Fruit fly (Drosophila melanogaster): ENCODE measurements around the gene CG11722.
A peak's percentile ranks its signal among the peaks of the same experiment; 100 is the strongest.

Gene CG11722

dm6 chr3R:10024032-10024712 is 21.2 kb downstream of the CG11722 start (continued):
- TF ChIP-seq run (tag; optimal IDR thresholded peaks at IDR 0.05) (peak; percentile 1), CG33213 (GFP tag; optimal IDR thresholded peaks at IDR 0.05) (no peak), Deaf1 (tag; optimal IDR thresholded peaks at IDR 0.05) (no peak), stc (GFP tag; IDR thresholded peaks at IDR 0.05) (no peak), Myb (GFP tag; optimal IDR thresholded peaks at IDR 0.05) (peak; percentile 23), kay (GFP tag; optimal IDR thresholded peaks at IDR 0.05) (peak; percentile 24), fru (optimal IDR thresholded peaks at IDR 0.05) (no peak), NK7.1 (GFP tag; optimal IDR thresholded peaks at IDR 0.05) (no peak), gt (GFP tag; IDR thresholded peaks at IDR 0.05) (no peak), lmd (GFP tag; IDR thresholded peaks at IDR 0.05) (peak; percentile 46; the same call in 1 of the 2 replicates), btn (GFP tag; optimal IDR thresholded peaks at IDR 0.05) (no peak), CG15479 (GFP tag; optimal IDR thresholded peaks at IDR 0.05) (no peak), CG3065 (GFP tag; optimal IDR thresholded peaks at IDR 0.05) (no peak), chinmo (GFP tag; IDR thresholded peaks at IDR 0.05; ENCODE audit: partially characterized antibody) (no peak), tap (tag; optimal IDR thresholded peaks at IDR 0.05) (no peak), CG17328 (GFP tag; IDR thresholded peaks at IDR 0.05) (peak; percentile 29; the same call in 1 of the 2 replicates), tin (GFP tag; optimal IDR thresholded peaks at IDR 0.05) (no peak), Fer2 (tag; optimal IDR thresholded peaks at IDR 0.05) (no peak), CG17568 (GFP tag; optimal IDR thresholded peaks at IDR 0.05) (no peak), CG32767 (GFP tag; IDR thresholded peaks at IDR 0.05) (no peak), CG32532 (GFP tag; IDR thresholded peaks at IDR 0.05) (peak; percentile 75), CG17186 (GFP tag; optimal IDR thresholded peaks at IDR 0.05) (no peak), CG2116 (GFP tag; optimal IDR thresholded peaks at IDR 0.05) (no peak), CG6791 (GFP tag; IDR thresholded peaks at IDR 0.05; ENCODE audit: partially characterized antibody) (no peak), CG7839 (tag; optimal IDR thresholded peaks at IDR 0.05) (no peak), CG12744 (GFP tag; optimal IDR thresholded peaks at IDR 0.05) (no peak), prd (optimal IDR thresholded peaks at IDR 0.05) (no peak), prd (GFP tag; IDR thresholded peaks at IDR 0.05) (0 out of 3 replicates have a peak, but pooled peaks have one; percentile 16), CG8388 (GFP tag; optimal IDR thresholded peaks at IDR 0.05) (no peak), Hr3 (GFP tag; optimal IDR thresholded peaks at IDR 0.05) (peak; percentile 5), CG7357 (GFP tag; IDR thresholded peaks at IDR 0.05) (no peak), Dfd (GFP tag; optimal IDR thresholded peaks at IDR 0.05) (no peak), fd96Cb (tag; optimal IDR thresholded peaks at IDR 0.05) (no peak), ase (GFP tag; IDR thresholded peaks at IDR 0.05) (no peak), her (GFP tag; optimal IDR thresholded peaks at IDR 0.05) (peak; percentile 54), HLHmδ (GFP tag; optimal IDR thresholded peaks at IDR 0.05) (no peak), CHES-1-like (GFP tag; optimal IDR thresholded peaks at IDR 0.05) (no peak), CG14667 (GFP tag; IDR thresholded peaks at IDR 0.05) (no peak), CG10543 (GFP tag; optimal IDR thresholded peaks at IDR 0.05) (peak; percentile 74), tup (GFP tag; optimal IDR thresholded peaks at IDR 0.05) (no peak), chif (GFP tag; optimal IDR thresholded peaks at IDR 0.05) (no peak), amos (GFP tag; IDR thresholded peaks at IDR 0.05; ENCODE audit: partially characterized antibody) (no peak), sna (GFP tag; IDR thresholded peaks at IDR 0.05; ENCODE audit: partially characterized antibody) (no peak), CG10959 (GFP tag; IDR thresholded peaks at IDR 0.05) (no peak; the same call in 1 of the 2 replicates), gro (GFP tag; optimal IDR thresholded peaks at IDR 0.05) (no peak), zen2 (GFP tag; IDR thresholded peaks at IDR 0.05; ENCODE audit: partially characterized antibody) (no peak), pnt (GFP tag; optimal IDR thresholded peaks at IDR 0.05) (peak; percentile 5), Oli (tag; optimal IDR thresholded peaks at IDR 0.05) (no peak), dmrt99B (tag; optimal IDR thresholded peaks at IDR 0.05) (no peak), CoRest (tag; optimal IDR thresholded peaks at IDR 0.05) (no peak), Rx (GFP tag; IDR thresholded peaks at IDR 0.05) (no peak)

Measured in whole organism, embryonic.